Worm (Caenorhabditis elegans) whole organism, young adult: ENCODE data around the gene Y22D7AL.7.

ENCODE experiments used
- B0261.1 ChIP-seq: sonication (generic microtip); optimal IDR thresholded peaks from 2 replicates; lab custom pipeline; 2016; ENCODE audit warnings: mild to moderate bottlenecking, missing genetic modification characterization, moderate library complexity, missing compliant biosample characterization
- C06A6.2 ChIP-seq: fragments of 200-800 bp; sonication (Bioruptor generic); conservative IDR thresholded peaks from 2 replicates; pipeline ENCODE4 v1.3.6; 2022; ENCODE audit warnings: missing genetic modification characterization, missing compliant biosample characterization
- F23B12.7 ChIP-seq: sonication (generic microtip); optimal IDR thresholded peaks from 2 replicates; lab custom pipeline; 2017; ENCODE audit warnings: missing genetic modification characterization, mild to moderate bottlenecking, missing compliant biosample characterization, antibody characterized with exemption, moderate library complexity; ENCODE audit not compliant: insufficient read depth
- F33H1.4 ChIP-seq: fragments of 200-800 bp; sonication (Bioruptor generic); IDR thresholded peaks from 2 replicates; pipeline ENCODE4 v1.3.6; 2022; ENCODE audit warnings: missing genetic modification reagents, missing genetic modification characterization, missing compliant biosample characterization
- F37B4.10 ChIP-seq: fragments of 200-800 bp; sonication (Bioruptor generic); IDR thresholded peaks from 2 replicates; pipeline ENCODE4 v1.3.6; 2022; ENCODE audit warnings: missing genetic modification characterization, missing compliant biosample characterization
- F39B2.1 ChIP-seq: fragments of 200-800 bp; sonication (Bioruptor generic); IDR thresholded peaks from 2 replicates; pipeline ENCODE4 v1.3.6; 2022; ENCODE audit warnings: missing genetic modification reagents, missing genetic modification characterization, missing compliant biosample characterization
- F55B11.4 ChIP-seq: sonication (generic microtip); optimal IDR thresholded peaks from 2 replicates; lab custom pipeline; 2016; ENCODE audit warnings: missing compliant biosample characterization, missing genetic modification characterization, borderline replicate concordance; ENCODE audit not compliant: insufficient read depth
- F57C9.4 ChIP-seq: sonication (generic microtip); optimal IDR thresholded peaks from 2 replicates; lab custom pipeline; 2017; ENCODE audit warnings: mild to moderate bottlenecking, missing genetic modification characterization, missing compliant biosample characterization
- K11D2.4 ChIP-seq: fragments of 200-800 bp; sonication (Bioruptor generic); IDR thresholded peaks from 2 replicates; pipeline ENCODE4 v1.3.6; 2022; ENCODE audit warnings: missing genetic modification reagents, missing genetic modification characterization, missing compliant biosample characterization
- T07F8.4 ChIP-seq: sonication (generic microtip); optimal IDR thresholded peaks from 2 replicates; lab custom pipeline; 2016; ENCODE audit warnings: mild to moderate bottlenecking, missing genetic modification characterization, moderate library complexity, missing compliant biosample characterization
- Y67H2A.10 ChIP-seq: fragments of 200-800 bp; sonication (Bioruptor generic); conservative IDR thresholded peaks from 2 replicates; pipeline ENCODE4 v1.3.6; 2022; ENCODE audit warnings: missing genetic modification reagents, missing genetic modification characterization, missing compliant biosample characterization
- akir-1 ChIP-seq: fragments of 200-800 bp; sonication (Bioruptor generic); optimal IDR thresholded peaks from 2 replicates; lab custom pipeline; 2018; ENCODE audit warnings: mild to moderate bottlenecking, missing genetic modification characterization, moderate library complexity, missing compliant biosample characterization
- atf-7 ChIP-seq: sonication (generic microtip); optimal IDR thresholded peaks from 2 replicates; lab custom pipeline; 2017; ENCODE audit warnings: mild to moderate bottlenecking, missing genetic modification characterization, missing compliant biosample characterization
- athp-1 ChIP-seq: sonication (generic microtip); optimal IDR thresholded peaks from 2 replicates; lab custom pipeline; 2017; ENCODE audit warnings: mild to moderate bottlenecking, missing genetic modification characterization, missing compliant biosample characterization
- attf-3 ChIP-seq: fragments of 200-800 bp; sonication (Bioruptor generic); conservative IDR thresholded peaks from 2 replicates; pipeline ENCODE4 v1.3.6; 2022; ENCODE audit warnings: missing genetic modification reagents, missing genetic modification characterization, missing compliant biosample characterization
- bed-1 ChIP-seq: fragments of 200-800 bp; sonication (Bioruptor generic); IDR thresholded peaks from 2 replicates; pipeline ENCODE4 v1.3.6; 2022; ENCODE audit warnings: missing genetic modification reagents, missing genetic modification characterization, missing compliant biosample characterization
- ccch-3 ChIP-seq: fragments of 200-800 bp; sonication (Bioruptor generic); optimal IDR thresholded peaks from 2 replicates; lab custom pipeline; 2018; ENCODE audit warnings: mild to moderate bottlenecking, missing genetic modification characterization, missing compliant biosample characterization
- cebp-2 ChIP-seq: fragments of 200-800 bp; sonication (Bioruptor generic); IDR thresholded peaks from 2 replicates; pipeline ENCODE4 v1.3.6; 2022; ENCODE audit warnings: missing genetic modification characterization, missing compliant biosample characterization
- ceh-100 ChIP-seq: fragments of 200-800 bp; sonication (Bioruptor generic); IDR thresholded peaks from 2 replicates; pipeline ENCODE4 v1.3.6; 2022; ENCODE audit warnings: missing genetic modification reagents, missing genetic modification characterization, missing compliant biosample characterization
- ceh-58 ChIP-seq: fragments of 200-800 bp; sonication (Bioruptor generic); IDR thresholded peaks from 2 replicates; pipeline ENCODE4 v1.3.6; 2022; ENCODE audit warnings: missing genetic modification characterization, missing compliant biosample characterization
- chd-7 ChIP-seq: sonication (generic microtip); optimal IDR thresholded peaks from 2 replicates; lab custom pipeline; 2016; ENCODE audit warnings: mild to moderate bottlenecking, missing genetic modification characterization, moderate library complexity, missing compliant biosample characterization
- efl-1 ChIP-seq: fragments of 150-350 bp; optimal IDR thresholded peaks from 2 replicates; lab custom pipeline; 2014; ENCODE audit warnings: missing biosample characterization, missing genetic modification reagents, missing genetic modification characterization
- egl-44 ChIP-seq: fragments of 200-800 bp; sonication (Bioruptor generic); IDR thresholded peaks from 2 replicates; pipeline ENCODE4 v1.3.6; 2022; ENCODE audit warnings: missing genetic modification reagents, missing genetic modification characterization, missing compliant biosample characterization
- ekl-4 ChIP-seq: fragments of 200-800 bp; sonication (Bioruptor generic); IDR thresholded peaks from 2 replicates; pipeline ENCODE4 v1.3.6; 2022; ENCODE audit warnings: missing genetic modification reagents, missing genetic modification characterization, missing compliant biosample characterization
- ets-4 ChIP-seq: fragments of 200-800 bp; sonication (Bioruptor generic); optimal IDR thresholded peaks from 2 replicates; lab custom pipeline; 2018; ENCODE audit warnings: mild to moderate bottlenecking, missing genetic modification characterization, missing compliant biosample characterization
- fkh-3 ChIP-seq: sonication (generic microtip); optimal IDR thresholded peaks from 2 replicates; lab custom pipeline; 2016; ENCODE audit warnings: mild to moderate bottlenecking, missing genetic modification characterization, missing compliant biosample characterization
- hmg-1.2 ChIP-seq: fragments of 200-800 bp; sonication (Bioruptor generic); IDR thresholded peaks from 2 replicates; pipeline ENCODE4 v1.3.6; 2022; ENCODE audit warnings: missing genetic modification reagents, missing genetic modification characterization, missing compliant biosample characterization
- hsf-1 ChIP-seq: fragments of 200-800 bp; sonication (Bioruptor generic); IDR thresholded peaks from 2 replicates; pipeline ENCODE4 v1.3.6; 2022; ENCODE audit warnings: missing genetic modification reagents, missing genetic modification characterization, missing compliant biosample characterization
- lin-40 ChIP-seq: sonication (generic microtip); optimal IDR thresholded peaks from 2 replicates; lab custom pipeline; 2016; ENCODE audit warnings: missing genetic modification characterization, mild to moderate bottlenecking, missing compliant biosample characterization, missing genotype, missing genetic modification reagents
- madf-6 ChIP-seq: fragments of 200-800 bp; sonication (Bioruptor generic); IDR thresholded peaks from 2 replicates; pipeline ENCODE4 v1.3.6; 2022; ENCODE audit warnings: missing genetic modification reagents, missing genetic modification characterization, missing compliant biosample characterization
- nfya-1 ChIP-seq: sonication (generic microtip); optimal IDR thresholded peaks from 2 replicates; lab custom pipeline; 2017; ENCODE audit warnings: antibody characterized with exemption, missing compliant biosample characterization, missing genetic modification characterization, borderline replicate concordance; ENCODE audit not compliant: insufficient read depth
- nfya-2 ChIP-seq: fragments of 200-800 bp; sonication (Bioruptor generic); IDR thresholded peaks from 2 replicates; pipeline ENCODE4 v1.3.6; 2022; ENCODE audit warnings: missing genetic modification reagents, missing genetic modification characterization, missing compliant biosample characterization
- nhr-179 ChIP-seq: sonication (generic microtip); optimal IDR thresholded peaks from 2 replicates; lab custom pipeline; 2016; ENCODE audit warnings: mild to moderate bottlenecking, missing genetic modification characterization, missing compliant biosample characterization
- nhr-27 ChIP-seq: fragments of 200-800 bp; sonication (Bioruptor generic); optimal IDR thresholded peaks from 2 replicates; lab custom pipeline; 2018; ENCODE audit warnings: mild to moderate bottlenecking, missing genetic modification characterization, moderate library complexity, missing compliant biosample characterization
- nhr-90 ChIP-seq: sonication (generic microtip); optimal IDR thresholded peaks from 2 replicates; lab custom pipeline; 2016; ENCODE audit warnings: missing genotype, mild to moderate bottlenecking, missing genetic modification characterization, missing compliant biosample characterization
- pbrm-1 ChIP-seq: fragments of 200-800 bp; sonication (Bioruptor generic); IDR thresholded peaks from 2 replicates; pipeline ENCODE4 v1.3.6; 2022; ENCODE audit warnings: missing genetic modification reagents, missing genetic modification characterization, missing compliant biosample characterization
- snpc-1.3 ChIP-seq: sonication (generic microtip); optimal IDR thresholded peaks from 2 replicates; lab custom pipeline; 2017; ENCODE audit warnings: missing genetic modification characterization, mild to moderate bottlenecking, missing compliant biosample characterization, antibody characterized with exemption, moderate library complexity, missing genotype, missing genetic modification reagents; ENCODE audit not compliant: insufficient read depth
- snpc-3.4 ChIP-seq: sonication (generic microtip); optimal IDR thresholded peaks from 2 replicates; lab custom pipeline; 2017; ENCODE audit warnings: missing genetic modification characterization, mild to moderate bottlenecking, missing compliant biosample characterization, antibody characterized with exemption, moderate library complexity, missing genotype, missing genetic modification reagents
- somi-1 ChIP-seq: fragments of 200-800 bp; sonication (Bioruptor generic); optimal IDR thresholded peaks from 2 replicates; lab custom pipeline; 2018; ENCODE audit warnings: mild to moderate bottlenecking, missing genetic modification characterization, missing compliant biosample characterization
- sptf-2 ChIP-seq: fragments of 200-800 bp; sonication (Bioruptor generic); optimal IDR thresholded peaks from 2 replicates; lab custom pipeline; 2018; ENCODE audit warnings: mild to moderate bottlenecking, missing genetic modification characterization, missing compliant biosample characterization
- tbp1 ChIP-seq: fragments of 200-800 bp; sonication (Bioruptor generic); optimal IDR thresholded peaks from 2 replicates; lab custom pipeline; 2018; ENCODE audit warnings: mild to moderate bottlenecking, missing genetic modification characterization, missing compliant biosample characterization
- tbx-9 ChIP-seq: sonication (generic microtip); optimal IDR thresholded peaks from 2 replicates; lab custom pipeline; 2016; ENCODE audit warnings: borderline replicate concordance, missing genetic modification characterization, inconsistent platforms, missing compliant biosample characterization
- unc-130 ChIP-seq: sonication (generic microtip); optimal IDR thresholded peaks from 2 replicates; lab custom pipeline; 2016; ENCODE audit warnings: missing genetic modification reagents, missing genetic modification characterization, missing compliant biosample characterization
- ztf-25 ChIP-seq: fragments of 200-800 bp; sonication (Bioruptor generic); IDR thresholded peaks from 2 replicates; pipeline ENCODE4 v1.3.6; 2022; ENCODE audit warnings: missing genetic modification reagents, missing genetic modification characterization, missing compliant biosample characterization
- ztf-26 ChIP-seq: sonication (generic microtip); optimal IDR thresholded peaks from 2 replicates; lab custom pipeline; 2017; ENCODE audit warnings: missing genetic modification characterization, missing compliant biosample characterization
- ztf-28 ChIP-seq: fragments of 200-800 bp; sonication (Bioruptor generic); IDR thresholded peaks from 2 replicates; pipeline ENCODE4 v1.3.6; 2022; ENCODE audit warnings: missing genetic modification reagents, missing genetic modification characterization, missing compliant biosample characterization

Gene Y22D7AL.7

ce11 chrIII:1614412-1614811, 37.9 kb downstream of the Y22D7AL.7 start:
- TF ChIP-seq bed-1 (GFP tag; lab: Robert Waterston, UW) = no peak
- TF ChIP-seq hsf-1 (GFP tag; lab: Robert Waterston, UW) = no peak
- TF ChIP-seq unc-130 (GFP tag; lab: Kevin White, UChicago) = no peak
- TF ChIP-seq atf-7 (tag; lab: Kevin White, UChicago) = no peak
- TF ChIP-seq F39B2.1 (GFP tag; lab: Robert Waterston, UW) = no peak
- TF ChIP-seq snpc-1.3 (tag; lab: Kevin White, UChicago) = no peak
- TF ChIP-seq Y67H2A.10 (GFP tag; lab: Robert Waterston, UW) = no peak
- TF ChIP-seq F23B12.7 (tag; lab: Kevin White, UChicago) = no peak
- no peak for TF ChIP-seq chd-7 (tag; lab: Kevin White, UChicago)
- TF ChIP-seq akir-1 = no peak
- no peak for TF ChIP-seq nhr-27 (tag; lab: Kevin White, UChicago)
- no peak for TF ChIP-seq fkh-3
- no peak for TF ChIP-seq sptf-2 (GFP tag; lab: Kevin White, UChicago)
- no peak for TF ChIP-seq F33H1.4 (GFP tag; lab: Robert Waterston, UW)
- no peak for TF ChIP-seq ekl-4 (GFP tag; lab: Robert Waterston, UW)
- TF ChIP-seq ztf-28 = no peak
- no peak for TF ChIP-seq ztf-25 (GFP tag; lab: Robert Waterston, UW)
- no peak for TF ChIP-seq lin-40
- no peak for TF ChIP-seq cebp-2 (GFP tag; lab: Robert Waterston, UW)

DNA sequence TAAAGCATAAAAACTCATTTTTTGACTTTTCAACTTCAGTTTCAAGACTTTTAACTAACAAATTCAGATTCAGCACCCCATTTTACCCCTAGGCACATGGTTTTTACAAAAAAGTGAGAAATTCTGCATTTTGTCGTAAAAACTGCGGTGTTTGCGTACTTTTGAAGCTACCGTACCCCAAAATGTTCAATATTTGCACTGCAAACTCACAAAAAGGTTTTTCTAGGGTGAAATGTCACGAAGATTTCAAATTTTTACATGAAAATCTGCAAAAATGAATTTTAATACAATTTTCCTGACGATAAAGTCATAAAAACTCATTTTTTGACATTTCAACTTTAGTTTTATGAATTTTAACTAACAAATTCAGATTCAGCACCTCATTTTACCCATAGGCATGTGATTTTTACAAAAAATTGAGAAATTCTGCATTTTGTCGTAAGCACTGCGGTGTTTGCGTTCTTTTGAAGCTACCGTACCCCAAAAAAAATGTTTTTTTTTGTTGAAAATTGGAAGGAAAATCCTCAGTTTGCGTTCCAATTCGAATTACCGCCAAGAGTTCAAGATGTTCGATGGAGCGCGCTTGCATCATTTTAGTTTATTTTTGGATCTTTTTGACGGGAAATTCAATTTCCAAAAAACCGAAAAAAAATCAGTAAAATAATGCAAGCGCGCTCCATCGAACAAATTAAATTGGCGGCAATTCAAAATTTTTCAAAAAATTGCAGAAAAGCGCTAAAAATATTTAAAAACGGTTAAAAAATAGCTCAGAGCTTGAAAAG, 39.9 kb downstream of the Y22D7AL.7 start:
- no peak for TF ChIP-seq nhr-27 (tag; lab: Kevin White, UChicago)
- peak; percentile 82 for TF ChIP-seq hsf-1 (GFP tag; lab: Robert Waterston, UW)
- TF ChIP-seq unc-130 (GFP tag; lab: Kevin White, UChicago) = peak; percentile 47
- TF ChIP-seq attf-3 (GFP tag; lab: Robert Waterston, UW) = no peak
- TF ChIP-seq nfya-2 (GFP tag; lab: Robert Waterston, UW) = peak; percentile 78
- TF ChIP-seq pbrm-1 (GFP tag; lab: Robert Waterston, UW) = peak; percentile 53; the same call in 1 of the 2 replicates
- peak; percentile 50; the same call in 1 of the 2 replicates for TF ChIP-seq ceh-100 (GFP tag; lab: Robert Waterston, UW)
- no peak for TF ChIP-seq snpc-3.4 (tag; lab: Kevin White, UChicago)
- TF ChIP-seq nhr-179 (tag; lab: Kevin White, UChicago) = no peak
- no peak for TF ChIP-seq nfya-1 (tag; lab: Kevin White, UChicago)
- no peak for TF ChIP-seq sptf-2 (GFP tag; lab: Kevin White, UChicago)
- no peak for TF ChIP-seq ccch-3 (GFP tag; lab: Kevin White, UChicago)
- no peak for TF ChIP-seq F37B4.10 (GFP tag; lab: Robert Waterston, UW)
- no peak for TF ChIP-seq somi-1 (GFP tag; lab: Kevin White, UChicago)
- TF ChIP-seq ztf-26 (tag; lab: Kevin White, UChicago) = peak; percentile 82
- peak; percentile 95 for TF ChIP-seq athp-1
- TF ChIP-seq ets-4 (GFP tag; lab: Kevin White, UChicago) = no peak
- peak; percentile 37 for TF ChIP-seq tbx-9
- TF ChIP-seq T07F8.4 (tag; lab: Kevin White, UChicago) = no peak
- TF ChIP-seq F55B11.4 (tag; lab: Kevin White, UChicago) = no peak
- TF ChIP-seq B0261.1 (tag; lab: Kevin White, UChicago) = peak; percentile 29
- peak; percentile 55 for TF ChIP-seq tbp1 (GFP tag; lab: Kevin White, UChicago)
- TF ChIP-seq K11D2.4 (GFP tag; lab: Robert Waterston, UW) = no peak
- TF ChIP-seq egl-44 (GFP tag; lab: Robert Waterston, UW) = no peak
- 0 out of 2 replicates have a peak, but pooled peaks have one; percentile 36 for TF ChIP-seq hmg-1.2
- TF ChIP-seq madf-6 (GFP tag; lab: Robert Waterston, UW) = peak; percentile 63
- no peak for TF ChIP-seq ceh-58
- peak; percentile 90 for TF ChIP-seq F57C9.4 (tag; lab: Kevin White, UChicago)
- peak; percentile 45 for TF ChIP-seq efl-1
- peak; percentile 64 for TF ChIP-seq nhr-90
- no peak for TF ChIP-seq C06A6.2 (GFP tag; lab: Robert Waterston, UW)
